Worm (Caenorhabditis elegans) whole organism, mixed stage, embryonic: ENCODE results near the gene R13D11.1.

Experiments used
- M03D4.4 ChIP-seq: sonication (generic microtip); optimal IDR thresholded peaks from 2 replicates; lab custom pipeline; 2017; ENCODE audit warnings: mild to moderate bottlenecking, missing genetic modification characterization, missing compliant biosample characterization
- bed-3 ChIP-seq: fragments of 200-800 bp; sonication (Bioruptor generic); optimal IDR thresholded peaks from 3 replicates; lab custom pipeline; 2018; ENCODE audit warnings: mild to moderate bottlenecking, missing genetic modification characterization, moderate library complexity, missing compliant biosample characterization
- blmp-1 ChIP-seq: fragments of 150-350 bp; optimal IDR thresholded peaks from 2 replicates; lab custom pipeline; 2014; ENCODE audit warnings: missing biosample characterization, missing genetic modification characterization
- ceh-39 ChIP-seq: fragments of 150-350 bp; optimal IDR thresholded peaks from 2 replicates; lab custom pipeline; 2014; ENCODE audit warnings: missing biosample characterization, missing genetic modification characterization
- ceh-43 ChIP-seq: fragments of 200-800 bp; sonication (Bioruptor generic); optimal IDR thresholded peaks from 2 replicates; lab custom pipeline; 2018; ENCODE audit warnings: mild to moderate bottlenecking, missing genetic modification characterization, moderate library complexity, missing compliant biosample characterization
- ceh-83 ChIP-seq: fragments of 200-800 bp; sonication (Bioruptor generic); optimal IDR thresholded peaks from 2 replicates; lab custom pipeline; 2018; ENCODE audit warnings: mild to moderate bottlenecking, missing genetic modification characterization, missing compliant biosample characterization
- ces-1 ChIP-seq: fragments of 150-350 bp; optimal IDR thresholded peaks from 2 replicates; lab custom pipeline; 2014; ENCODE audit warnings: missing biosample characterization, missing genetic modification reagents, missing genetic modification characterization
- cnd-1 ChIP-seq: fragments of 200-800 bp; sonication (Bioruptor generic); optimal IDR thresholded peaks from 2 replicates; lab custom pipeline; 2018; ENCODE audit warnings: mild to moderate bottlenecking, missing genetic modification characterization, missing compliant biosample characterization
- elt-1 ChIP-seq: sonication (generic microtip); optimal IDR thresholded peaks from 2 replicates; lab custom pipeline; 2017; ENCODE audit warnings: missing genetic modification characterization, mild to moderate bottlenecking, missing compliant biosample characterization, antibody characterized with exemption, moderate library complexity, borderline replicate concordance; ENCODE audit not compliant: insufficient read depth
- elt-3 ChIP-seq: fragments of 150-350 bp; optimal IDR thresholded peaks from 2 replicates; lab custom pipeline; 2014; ENCODE audit warnings: missing biosample characterization, missing genetic modification characterization
- flh-1 ChIP-seq: fragments of 200-800 bp; sonication (Bioruptor generic); optimal IDR thresholded peaks from 2 replicates; lab custom pipeline; 2018; ENCODE audit warnings: mild to moderate bottlenecking, missing genetic modification characterization, moderate library complexity, missing compliant biosample characterization
- ham-2 ChIP-seq: fragments of 200-800 bp; sonication (Bioruptor generic); optimal IDR thresholded peaks from 2 replicates; lab custom pipeline; 2018; ENCODE audit warnings: mild to moderate bottlenecking, missing genetic modification characterization, missing compliant biosample characterization
- hlh-1 ChIP-seq: fragments of 150-350 bp; optimal IDR thresholded peaks from 2 replicates; lab custom pipeline; 2014; ENCODE audit warnings: missing biosample characterization, missing genetic modification reagents, missing genetic modification characterization
- lin-32 ChIP-seq: fragments of 200-800 bp; sonication (Bioruptor generic); optimal IDR thresholded peaks from 2 replicates; lab custom pipeline; 2018; ENCODE audit warnings: mild to moderate bottlenecking, missing genetic modification characterization, missing compliant biosample characterization
- lsy-2 ChIP-seq: fragments of 150-350 bp; optimal IDR thresholded peaks from 2 replicates; lab custom pipeline; 2014; ENCODE audit warnings: missing biosample characterization, missing genetic modification characterization
- mab-5 ChIP-seq: fragments of 150-350 bp; optimal IDR thresholded peaks from 2 replicates; lab custom pipeline; 2014; ENCODE audit warnings: missing biosample characterization, missing genetic modification characterization
- mep-1 ChIP-seq: fragments of 150-350 bp; optimal IDR thresholded peaks from 2 replicates; lab custom pipeline; 2017; ENCODE audit warnings: missing biosample characterization, missing genetic modification reagents, missing genetic modification characterization, inconsistent platforms
- mls-2 ChIP-seq: sonication (generic microtip); optimal IDR thresholded peaks from 2 replicates; lab custom pipeline; 2016; ENCODE audit warnings: mild to moderate bottlenecking, missing genetic modification characterization, moderate library complexity, missing compliant biosample characterization
- nhr-12 ChIP-seq: fragments of 150-350 bp; optimal IDR thresholded peaks from 2 replicates; lab custom pipeline; 2014; ENCODE audit warnings: missing biosample characterization, missing genetic modification characterization
- nhr-2 ChIP-seq: fragments of 150-350 bp; optimal IDR thresholded peaks from 2 replicates; lab custom pipeline; 2014; ENCODE audit warnings: missing biosample characterization, missing genetic modification characterization
- nhr-237 ChIP-seq: fragments of 150-350 bp; optimal IDR thresholded peaks from 2 replicates; lab custom pipeline; 2014; ENCODE audit warnings: missing biosample characterization, missing genetic modification characterization
- nhr-28 ChIP-seq: fragments of 150-350 bp; optimal IDR thresholded peaks from 2 replicates; lab custom pipeline; 2014; ENCODE audit warnings: missing biosample characterization, missing genetic modification characterization
- nhr-76 ChIP-seq: sonication (generic microtip); optimal IDR thresholded peaks from 2 replicates; lab custom pipeline; 2017; ENCODE audit warnings: missing biosample characterization, missing genetic modification characterization
- pha-4 ChIP-seq: fragments of 150-350 bp; optimal IDR thresholded peaks from 2 replicates; lab custom pipeline; 2018; ENCODE audit warnings: missing biosample characterization, missing genetic modification reagents, missing genetic modification characterization
- sem-2 ChIP-seq: fragments of 200-800 bp; sonication (Bioruptor generic); optimal IDR thresholded peaks from 2 replicates; lab custom pipeline; 2018; ENCODE audit warnings: mild to moderate bottlenecking, missing genetic modification characterization, missing compliant biosample characterization
- snpc-4 ChIP-seq: fragments of 150-350 bp; optimal IDR thresholded peaks from 2 replicates; lab custom pipeline; 2014; ENCODE audit warnings: missing biosample characterization, missing genetic modification characterization
- sptf-1 ChIP-seq: sonication (generic microtip); optimal IDR thresholded peaks from 2 replicates; lab custom pipeline; 2017; ENCODE audit warnings: mild to moderate bottlenecking, missing genetic modification characterization, moderate library complexity, missing compliant biosample characterization
- tbx-8 ChIP-seq: fragments of 200-800 bp; sonication (Bioruptor generic); optimal IDR thresholded peaks from 2 replicates; lab custom pipeline; 2018; ENCODE audit warnings: mild to moderate bottlenecking, missing genetic modification characterization, moderate library complexity, missing compliant biosample characterization
- unc-120 ChIP-seq: sonication (generic microtip); optimal IDR thresholded peaks from 2 replicates; lab custom pipeline; 2017; ENCODE audit warnings: missing genetic modification characterization, missing compliant biosample characterization; ENCODE audit not compliant: poor library complexity, severe bottlenecking
- unc-62 ChIP-seq: fragments of 150-350 bp; optimal IDR thresholded peaks from 2 replicates; lab custom pipeline; 2014; ENCODE audit warnings: missing biosample characterization, missing genetic modification reagents, missing genetic modification characterization
- zip-8 ChIP-seq: fragments of 150-350 bp; optimal IDR thresholded peaks from 2 replicates; lab custom pipeline; 2014; ENCODE audit warnings: missing biosample characterization, missing genetic modification characterization
- ztf-11 ChIP-seq: fragments of 150-350 bp; optimal IDR thresholded peaks from 2 replicates; lab custom pipeline; 2014; ENCODE audit warnings: missing biosample characterization, missing genetic modification characterization

Gene R13D11.1

DNA sequence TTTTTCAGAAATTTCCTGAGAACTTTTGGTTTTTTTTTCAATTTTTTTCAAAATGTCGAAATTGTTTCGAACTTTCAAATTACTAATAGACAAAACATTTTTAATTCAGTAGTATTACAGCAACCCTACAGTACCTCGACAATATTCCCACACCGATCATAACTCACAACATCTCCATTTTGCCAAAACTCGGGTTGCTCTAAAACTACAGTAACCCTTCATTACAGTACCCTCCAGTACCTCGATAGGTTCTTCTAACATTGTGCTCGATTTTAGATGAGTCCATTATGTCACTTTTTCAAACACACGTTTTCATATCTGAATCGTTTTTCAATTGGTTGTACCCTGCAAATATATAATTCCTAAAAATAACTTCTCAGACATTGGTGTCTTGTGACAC lies 31.8 kb downstream of the R13D11.1 start:
- TF ChIP-seq blmp-1 (tag; lab: Kevin White, UChicago) (no peak), ces-1 (no peak), nhr-2 (tag; lab: Kevin White, UChicago) (no peak), zip-8 (tag; lab: Kevin White, UChicago) (no peak), flh-1 (GFP tag; lab: Kevin White, UChicago) (no peak), mls-2 (no peak), nhr-12 (tag; lab: Kevin White, UChicago) (no peak), hlh-1 (tag; lab: Kevin White, UChicago) (no peak), ztf-11 (tag; lab: Kevin White, UChicago) (no peak), unc-62 (GFP tag; lab: Kevin White, UChicago) (no peak), mep-1 (tag; lab: Kevin White, UChicago) (no peak), ham-2 (GFP tag; lab: Kevin White, UChicago) (no peak), cnd-1 (tag; lab: Kevin White, UChicago) (no peak), nhr-28 (tag; lab: Kevin White, UChicago) (no peak), sptf-1 (tag; lab: Kevin White, UChicago) (no peak), elt-3 (no peak), lin-32 (GFP tag; lab: Kevin White, UChicago) (no peak)

DNA sequence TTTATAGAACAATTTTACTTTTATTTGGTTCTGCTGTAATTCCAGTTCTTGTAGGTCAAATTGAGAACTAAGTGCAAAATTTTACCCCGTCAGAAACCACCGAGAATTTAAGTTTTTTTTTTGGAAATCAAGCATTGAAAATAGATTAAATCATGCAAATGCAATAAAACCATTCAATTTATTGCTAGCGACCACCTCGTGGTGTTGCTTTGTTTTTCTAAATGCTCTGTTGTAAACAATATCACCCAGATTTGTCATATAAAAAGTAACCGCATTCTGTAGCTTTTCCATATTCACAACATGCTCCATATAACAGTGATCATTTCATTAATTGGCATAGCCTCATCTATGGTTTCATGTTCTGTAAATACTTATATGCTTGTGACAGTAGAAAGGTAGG lies 32.2 kb downstream of the R13D11.1 start, which contains the start of gene srbc-12:
srbc-12 (plus strand) TSS at position 301 of the 400 bp plus-strand sequence.
- TF ChIP-seq unc-120 (tag; lab: Kevin White, UChicago), result no peak
- TF ChIP-seq ceh-39 (tag; lab: Kevin White, UChicago), result no peak
- TF ChIP-seq tbx-8 (GFP tag; lab: Kevin White, UChicago), result no peak
- no peak for TF ChIP-seq ztf-11 (tag; lab: Kevin White, UChicago)
- TF ChIP-seq hlh-1 (tag; lab: Kevin White, UChicago), result no peak
- no peak for TF ChIP-seq nhr-28 (tag; lab: Kevin White, UChicago)
- TF ChIP-seq ceh-43 (GFP tag; lab: Kevin White, UChicago), result no peak
- TF ChIP-seq lsy-2 (tag; lab: Kevin White, UChicago), result no peak
- TF ChIP-seq sem-2, result no peak
- no peak for TF ChIP-seq unc-62 (GFP tag; lab: Kevin White, UChicago)
- no peak for TF ChIP-seq bed-3
- TF ChIP-seq pha-4 (tag; lab: Kevin White, UChicago), result no peak
- no peak for TF ChIP-seq elt-1 (tag; lab: Kevin White, UChicago)
- TF ChIP-seq nhr-237, result no peak
- TF ChIP-seq snpc-4, result no peak
- no peak for TF ChIP-seq lin-32 (GFP tag; lab: Kevin White, UChicago)
- TF ChIP-seq ham-2 (GFP tag; lab: Kevin White, UChicago), result no peak
- no peak for TF ChIP-seq M03D4.4 (tag; lab: Kevin White, UChicago)

- TF ChIP-seq ceh-83 (GFP tag; lab: Kevin White, UChicago) (no peak), ceh-43 (GFP tag; lab: Kevin White, UChicago) (no peak), mab-5 (tag; lab: Kevin White, UChicago) (no peak), nhr-76 (tag; lab: Kevin White, UChicago) (no peak), nhr-28 (tag; lab: Kevin White, UChicago) (no peak), sem-2 (no peak), nhr-2 (tag; lab: Kevin White, UChicago) (no peak), ceh-39 (tag; lab: Kevin White, UChicago) (no peak)
- TF ChIP-seq, all 35 proteins: peak for 0
Measured at ce11 chrV:852184-852583, 34.9 kb downstream of the R13D11.1 start, which contains the start of gene K09C6.3. TSS of gene K09C6.3 (plus strand) at chrV:852484.

ce11 chrV:854966-855365 lies 37.7 kb downstream of the R13D11.1 start, which contains the start of gene K09C6.9:
TSS of gene K09C6.9 (minus strand) at chrV:855066.
- TF ChIP-seq nhr-12 (tag; lab: Kevin White, UChicago), result no peak

DNA sequence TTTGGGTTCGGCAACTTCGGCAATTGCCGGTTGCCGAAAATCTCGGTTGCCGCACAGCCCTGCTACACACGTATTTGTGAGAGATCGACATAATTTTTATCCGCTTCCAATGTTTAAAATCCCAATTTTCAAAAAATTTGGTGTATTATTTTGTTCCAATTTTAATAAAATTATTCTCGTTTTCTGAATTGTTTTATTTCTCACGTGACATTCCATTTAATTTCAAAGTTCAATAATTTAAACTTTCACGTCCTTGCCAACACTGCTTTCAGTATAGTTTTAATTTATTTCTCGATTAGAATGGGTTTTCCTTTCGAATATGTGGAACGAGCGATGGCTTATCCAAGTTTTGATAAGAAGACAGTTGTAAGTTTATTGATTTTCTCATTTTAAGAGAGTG lies 39.3 kb downstream of the R13D11.1 start, which contains the start of gene K09C6.2:
K09C6.2 (plus strand) TSS at position 301 of the 400 bp plus-strand sequence.
- TF ChIP-seq ces-1 (no peak), nhr-28 (tag; lab: Kevin White, UChicago) (no peak), ceh-43 (GFP tag; lab: Kevin White, UChicago) (no peak), hlh-1 (tag; lab: Kevin White, UChicago) (no peak), tbx-8 (GFP tag; lab: Kevin White, UChicago) (no peak), pha-4 (tag; lab: Kevin White, UChicago) (no peak), M03D4.4 (tag; lab: Kevin White, UChicago) (no peak), snpc-4 (no peak), nhr-2 (tag; lab: Kevin White, UChicago) (no peak), flh-1 (GFP tag; lab: Kevin White, UChicago) (no peak), lin-32 (GFP tag; lab: Kevin White, UChicago) (no peak), bed-3 (no peak), ceh-83 (GFP tag; lab: Kevin White, UChicago) (no peak), lsy-2 (tag; lab: Kevin White, UChicago) (no peak), ztf-11 (tag; lab: Kevin White, UChicago) (no peak), mls-2 (no peak), ceh-39 (tag; lab: Kevin White, UChicago) (no peak)
